Worm (Caenorhabditis elegans) whole organism, midembryonic: Measurements from ENCODE around the gene Y66A7A.9.

Source experiments
- T22C8.4 ChIP-seq: fragments of 200-800 bp; sonication (Bioruptor generic); IDR thresholded peaks from 2 replicates; pipeline ENCODE4 v1.3.6; 2022; ENCODE audit warnings: missing genetic modification characterization, missing compliant biosample characterization
- cog-1 ChIP-seq: sonication (generic microtip); optimal IDR thresholded peaks from 2 replicates; lab custom pipeline; 2016; ENCODE audit warnings: missing genetic modification characterization, missing compliant biosample characterization
- flt-1 ChIP-seq: fragments of 200-800 bp; sonication (Bioruptor generic); IDR thresholded peaks from 2 replicates; pipeline ENCODE4 v1.3.6; 2022; ENCODE audit warnings: missing genetic modification characterization, missing compliant biosample characterization
- klf-2 ChIP-seq: fragments of 200-800 bp; sonication (Bioruptor generic); conservative IDR thresholded peaks from 2 replicates; pipeline ENCODE4 v1.3.6; 2022; ENCODE audit warnings: missing genetic modification reagents, missing genetic modification characterization, missing compliant biosample characterization
- med-1 ChIP-seq: sonication (generic microtip); optimal IDR thresholded peaks from 2 replicates; lab custom pipeline; 2017; ENCODE audit warnings: missing genetic modification characterization, mild to moderate bottlenecking, missing compliant biosample characterization, antibody characterized with exemption, missing genetic modification reagents; ENCODE audit not compliant: insufficient read depth
- tab-1 ChIP-seq: fragments of 200-800 bp; sonication (Bioruptor generic); IDR thresholded peaks from 2 replicates; pipeline ENCODE4 v1.3.6; 2022; ENCODE audit warnings: missing genetic modification characterization, missing compliant biosample characterization
- ztf-29 ChIP-seq: fragments of 200-800 bp; sonication (Bioruptor generic); IDR thresholded peaks from 2 replicates; pipeline ENCODE4 v1.3.6; 2022; ENCODE audit warnings: missing genetic modification reagents, missing genetic modification characterization, missing compliant biosample characterization

ce11 chrIII:11660736-11661135, 48.5 kb upstream of the Y66A7A.9 start:
- TF ChIP-seq klf-2 (GFP tag; lab: Robert Waterston, UW) = no peak
- TF ChIP-seq tab-1 = no peak
- TF ChIP-seq T22C8.4 (GFP tag; lab: Robert Waterston, UW) = no peak
- no peak for TF ChIP-seq flt-1 (GFP tag; lab: Robert Waterston, UW)
- TF ChIP-seq cog-1 = no peak
- TF ChIP-seq med-1 (GFP tag; lab: Kevin White, UChicago) = no peak
- TF ChIP-seq ztf-29 = no peak
